Worm (Caenorhabditis elegans): ENCODE data around the gene pqn-39.
A peak's percentile ranks its signal among the peaks of the same experiment; 100 is the strongest.
"Not testable (repeated sequence)": the region's sequence is repeated elsewhere in the genome, so short reads cannot be mapped to it uniquely, and the experiment has no call there.

The pqn-39 gene

DNA sequence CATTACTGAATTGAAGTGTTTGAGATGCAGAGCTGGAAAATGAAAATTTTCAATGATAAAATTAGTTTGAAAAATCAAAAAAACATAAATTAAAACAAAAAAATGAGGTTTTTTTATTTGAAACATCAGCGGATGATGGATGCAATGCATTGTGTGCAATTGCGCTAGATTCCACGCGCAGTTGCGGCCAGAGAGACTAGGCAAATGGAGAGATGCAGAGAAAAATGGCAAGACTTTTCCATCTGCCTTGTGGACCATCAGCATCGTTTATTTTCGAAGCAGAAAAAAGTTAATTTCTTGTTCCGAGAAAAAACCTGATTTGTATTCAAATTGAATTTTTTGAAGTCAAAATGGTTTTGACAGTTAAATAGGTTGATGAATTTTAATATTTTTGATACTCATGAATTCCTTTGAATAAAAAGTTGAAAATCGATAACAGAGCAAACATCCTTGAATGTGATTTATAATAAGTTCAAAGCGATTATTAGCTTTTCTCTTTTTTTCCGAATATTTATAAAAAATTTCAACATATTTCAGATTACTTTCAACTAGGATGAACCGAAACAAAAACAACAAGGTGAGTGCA, 27.4 kb upstream of the pqn-39 start, which contains the start of the genes C31E10.5 and C31E10.6:
C31E10.5 (minus strand) TSS at position 32 of the 586 bp plus-strand sequence.
C31E10.6 (plus strand) TSS at position 536 of the 586 bp plus-strand sequence.
- peak; percentile 28 for TF ChIP-seq ceh-31 (tag; optimal IDR thresholded peaks at IDR 0.05)
- peak; percentile 79 for TF ChIP-seq unc-55 (GFP tag; optimal IDR thresholded peaks at IDR 0.05)
- TF ChIP-seq ceh-22 (tag; optimal IDR thresholded peaks at IDR 0.05), result no peak
- TF ChIP-seq ets-4 (tag; optimal IDR thresholded peaks at IDR 0.05), result no peak
- peak; percentile 57 for TF ChIP-seq nfya-1 (tag; optimal IDR thresholded peaks at IDR 0.05)
- TF ChIP-seq pat-9 (tag; optimal IDR thresholded peaks at IDR 0.05), result no peak
- TF ChIP-seq unc-42 (tag; optimal IDR thresholded peaks at IDR 0.05), result peak; percentile 7
- TF ChIP-seq tbx-2 (tag; optimal IDR thresholded peaks at IDR 0.05), result peak; percentile 19
- peak; percentile 9 for TF ChIP-seq ceh-34 (tag; optimal IDR thresholded peaks at IDR 0.05)
- peak; percentile 62 for TF ChIP-seq elt-2 (tag; optimal IDR thresholded peaks at IDR 0.05)

DNA sequence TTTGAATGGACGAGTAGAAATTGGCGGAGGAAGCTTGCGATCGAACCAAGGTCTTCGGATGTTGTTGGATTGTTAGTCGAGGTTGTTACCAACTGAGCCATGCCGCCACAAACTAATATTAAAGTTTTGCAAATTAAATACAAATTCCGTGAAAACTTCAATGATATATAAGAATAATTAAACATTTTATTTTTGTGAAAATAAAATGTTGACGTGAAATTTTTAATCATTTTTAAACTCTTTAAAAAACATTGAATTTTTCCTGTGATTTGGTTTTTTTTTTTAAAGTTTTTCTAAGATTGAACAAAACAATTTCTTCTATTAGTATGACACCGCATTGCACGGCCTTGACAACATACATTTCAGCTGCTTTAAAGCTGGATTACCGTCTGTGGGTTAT, 22.2 kb upstream of the pqn-39 start, which contains the start of gene C31E10.11:
C31E10.11 (minus strand) TSS at position 101 of the 400 bp plus-strand sequence.
- no peak for TF ChIP-seq unc-86 (tag; optimal IDR thresholded peaks at IDR 0.05)
- TF ChIP-seq zip-5 (tag; optimal IDR thresholded peaks at IDR 0.05), result no peak
- no peak for TF ChIP-seq fkh-10 (GFP tag; optimal IDR thresholded peaks at IDR 0.05)
- TF ChIP-seq hlh-30 (tag; optimal IDR thresholded peaks at IDR 0.05; ENCODE audit: insufficient read depth), result no peak
- no peak for TF ChIP-seq ceh-14 (tag; optimal IDR thresholded peaks at IDR 0.05)
- no peak for TF ChIP-seq hlh-6 (tag; optimal IDR thresholded peaks at IDR 0.05)
- TF ChIP-seq ztf-16 (tag; optimal IDR thresholded peaks at IDR 0.05), result no peak
- no peak for TF ChIP-seq odd-2 (tag; optimal IDR thresholded peaks at IDR 0.05)
- no peak for TF ChIP-seq ceh-19 (GFP tag; optimal IDR thresholded peaks at IDR 0.05)
- TF ChIP-seq pqm-1 (tag; optimal IDR thresholded peaks at IDR 0.05), result no peak
- no peak for TF ChIP-seq lim-6 (tag; optimal IDR thresholded peaks at IDR 0.05)
- no peak for TF ChIP-seq dmd-4 (tag; optimal IDR thresholded peaks at IDR 0.05; ENCODE audit: borderline replicate concordance)
- no peak for TF ChIP-seq tbx-7 (tag; optimal IDR thresholded peaks at IDR 0.05)
- TF ChIP-seq unc-3 (GFP tag; conservative IDR thresholded peaks at IDR 0.05), result no peak
- no peak for TF ChIP-seq unc-3 (tag; optimal IDR thresholded peaks at IDR 0.05)
- TF ChIP-seq ceh-48 (tag; optimal IDR thresholded peaks at IDR 0.05), result no peak

DNA sequence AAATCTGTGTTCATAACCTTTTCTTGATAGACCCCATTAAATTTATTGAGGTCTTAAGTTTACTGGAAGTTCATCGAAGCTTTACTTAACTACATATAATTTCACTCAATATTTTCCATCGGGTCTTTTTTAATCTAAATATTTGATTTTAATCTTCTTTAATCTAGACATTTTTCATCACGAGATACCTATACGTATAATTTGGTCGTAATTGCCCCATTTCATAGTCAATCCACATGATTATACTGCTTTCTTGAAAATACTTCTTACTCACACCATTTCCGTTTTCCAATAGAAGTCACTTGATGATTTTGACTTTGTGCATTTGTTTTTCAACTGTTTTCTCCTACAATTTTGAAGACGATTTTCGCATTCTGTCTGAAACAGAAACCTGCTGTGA, 17.8 kb upstream of the pqn-39 start, which contains the start of gene irld-24:
irld-24 (plus strand) TSS at position 301 of the 400 bp plus-strand sequence.
- TF ChIP-seq tbx-7 (tag; optimal IDR thresholded peaks at IDR 0.05), result no peak
- no peak for TF ChIP-seq pat-9 (tag; optimal IDR thresholded peaks at IDR 0.05)
- TF ChIP-seq ceh-22 (tag; optimal IDR thresholded peaks at IDR 0.05), result no peak
- TF ChIP-seq pros-1 (tag; optimal IDR thresholded peaks at IDR 0.05), result no peak
- TF ChIP-seq pag-3 (tag; optimal IDR thresholded peaks at IDR 0.05; ENCODE audit: borderline replicate concordance), result no peak
- no peak for TF ChIP-seq unc-42 (tag; optimal IDR thresholded peaks at IDR 0.05)
- no peak for TF ChIP-seq sdc-2 (tag; optimal IDR thresholded peaks at IDR 0.05)
- no peak for TF ChIP-seq ceh-6 (GFP tag; optimal IDR thresholded peaks at IDR 0.05)
- TF ChIP-seq nhr-232 (tag; optimal IDR thresholded peaks at IDR 0.05), result no peak
- TF ChIP-seq ceh-48 (tag; optimal IDR thresholded peaks at IDR 0.05), result no peak
- TF ChIP-seq ceh-2 (tag; optimal IDR thresholded peaks at IDR 0.05), result no peak
- no peak for TF ChIP-seq lin-11 (tag; optimal IDR thresholded peaks at IDR 0.05)

DNA sequence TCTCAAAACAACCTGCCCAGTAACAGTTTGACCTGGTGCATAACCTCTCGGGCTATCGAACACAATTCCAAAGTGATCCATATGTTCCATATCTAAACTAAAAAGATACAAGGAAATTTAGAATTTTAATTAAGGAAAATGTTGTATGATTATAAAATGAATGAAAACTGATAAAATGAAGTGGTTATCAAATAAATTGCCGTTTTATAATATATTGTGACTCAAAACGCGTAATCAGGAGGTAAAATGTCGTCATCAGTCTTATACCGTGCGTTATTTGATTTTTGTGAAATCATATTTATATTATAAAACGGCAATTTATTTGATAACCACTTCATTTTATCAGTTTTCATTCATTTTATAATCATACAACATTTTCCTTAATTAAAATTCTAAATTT, 11.9 kb upstream of the pqn-39 start, which contains the start of gene arrd-24:
arrd-24 (minus strand) TSS at position 101 of the 400 bp plus-strand sequence.
- not testable (repeated sequence) for TF ChIP-seq K02D7.2, unc-86, npax-4 (tag; optimal IDR thresholded peaks at IDR 0.05)
